Worm (Caenorhabditis elegans) whole organism, young adult: ENCODE results near the gene lipl-7.

Source experiments
- C06A6.2 ChIP-seq: fragments of 200-800 bp; sonication (Bioruptor generic); conservative IDR thresholded peaks from 2 replicates; pipeline ENCODE4 v1.3.6; 2022; ENCODE audit warnings: missing genetic modification characterization, missing compliant biosample characterization
- F10E7.11 ChIP-seq: sonication (generic microtip); optimal IDR thresholded peaks from 2 replicates; lab custom pipeline; 2017; ENCODE audit warnings: mild to moderate bottlenecking, missing genetic modification characterization, moderate library complexity, missing compliant biosample characterization
- ama-1 ChIP-seq, 3 experiments: fragments of 150-350 bp in 1 of 3; sonication (generic microtip) in 2 of 3; optimal IDR thresholded peaks; 2 replicates each; lab custom pipeline; 2014 to 2018; ENCODE audit warnings: missing biosample characterization in 2 of 3, missing genetic modification characterization in 2 of 3, missing genetic modification reagents in 2 of 3
- aptf-3 ChIP-seq: fragments of 200-800 bp; sonication (Bioruptor generic); IDR thresholded peaks from 2 replicates; pipeline ENCODE4 v1.3.6; 2022; ENCODE audit warnings: missing genetic modification characterization, missing compliant biosample characterization
- atf-7 ChIP-seq: sonication (generic microtip); optimal IDR thresholded peaks from 2 replicates; lab custom pipeline; 2017; ENCODE audit warnings: mild to moderate bottlenecking, missing genetic modification characterization, missing compliant biosample characterization
- attf-6 ChIP-seq: fragments of 200-800 bp; sonication (Bioruptor generic); IDR thresholded peaks from 2 replicates; pipeline ENCODE4 v1.3.6; 2022; ENCODE audit warnings: missing genetic modification reagents, missing genetic modification characterization, missing compliant biosample characterization
- cebp-2 ChIP-seq: fragments of 200-800 bp; sonication (Bioruptor generic); IDR thresholded peaks from 2 replicates; pipeline ENCODE4 v1.3.6; 2022; ENCODE audit warnings: missing genetic modification characterization, missing compliant biosample characterization
- chd-7 ChIP-seq: sonication (generic microtip); optimal IDR thresholded peaks from 2 replicates; lab custom pipeline; 2016; ENCODE audit warnings: mild to moderate bottlenecking, missing genetic modification characterization, moderate library complexity, missing compliant biosample characterization
- nhr-27 ChIP-seq: fragments of 200-800 bp; sonication (Bioruptor generic); optimal IDR thresholded peaks from 2 replicates; lab custom pipeline; 2018; ENCODE audit warnings: mild to moderate bottlenecking, missing genetic modification characterization, moderate library complexity, missing compliant biosample characterization
- pha-4 ChIP-seq: fragments of 150-350 bp; sonication (generic microtip); optimal IDR thresholded peaks from 2 replicates; lab custom pipeline; 2014; ENCODE audit warnings: missing biosample characterization, missing genetic modification reagents, missing genetic modification characterization
- snpc-4 ChIP-seq, 5 experiments: fragments of 150-350 bp in 1 of 5; sonication (generic microtip) in 4 of 5; optimal IDR thresholded peaks; 2 replicates each; lab custom pipeline; 2014 to 2018; ENCODE audit warnings: missing genetic modification characterization in 5 of 5, missing biosample characterization in 3 of 5, antibody characterized with exemption in 2 of 5, mild to moderate bottlenecking in 2 of 5, missing compliant biosample characterization in 2 of 5, missing genotype in 2 of 5, moderate library complexity in 2 of 5, missing genetic modification reagents in 1 of 5
- sptf-2 ChIP-seq: fragments of 200-800 bp; sonication (Bioruptor generic); optimal IDR thresholded peaks from 2 replicates; lab custom pipeline; 2018; ENCODE audit warnings: mild to moderate bottlenecking, missing genetic modification characterization, missing compliant biosample characterization
- unc-62 ChIP-seq: fragments of 150-350 bp; optimal IDR thresholded peaks from 2 replicates; lab custom pipeline; 2014; ENCODE audit warnings: missing biosample characterization, missing genetic modification reagents, missing genetic modification characterization
- ztf-3 ChIP-seq: fragments of 200-800 bp; sonication (Bioruptor generic); optimal IDR thresholded peaks from 2 replicates; lab custom pipeline; 2018; ENCODE audit warnings: mild to moderate bottlenecking, missing genetic modification characterization, missing compliant biosample characterization

DNA sequence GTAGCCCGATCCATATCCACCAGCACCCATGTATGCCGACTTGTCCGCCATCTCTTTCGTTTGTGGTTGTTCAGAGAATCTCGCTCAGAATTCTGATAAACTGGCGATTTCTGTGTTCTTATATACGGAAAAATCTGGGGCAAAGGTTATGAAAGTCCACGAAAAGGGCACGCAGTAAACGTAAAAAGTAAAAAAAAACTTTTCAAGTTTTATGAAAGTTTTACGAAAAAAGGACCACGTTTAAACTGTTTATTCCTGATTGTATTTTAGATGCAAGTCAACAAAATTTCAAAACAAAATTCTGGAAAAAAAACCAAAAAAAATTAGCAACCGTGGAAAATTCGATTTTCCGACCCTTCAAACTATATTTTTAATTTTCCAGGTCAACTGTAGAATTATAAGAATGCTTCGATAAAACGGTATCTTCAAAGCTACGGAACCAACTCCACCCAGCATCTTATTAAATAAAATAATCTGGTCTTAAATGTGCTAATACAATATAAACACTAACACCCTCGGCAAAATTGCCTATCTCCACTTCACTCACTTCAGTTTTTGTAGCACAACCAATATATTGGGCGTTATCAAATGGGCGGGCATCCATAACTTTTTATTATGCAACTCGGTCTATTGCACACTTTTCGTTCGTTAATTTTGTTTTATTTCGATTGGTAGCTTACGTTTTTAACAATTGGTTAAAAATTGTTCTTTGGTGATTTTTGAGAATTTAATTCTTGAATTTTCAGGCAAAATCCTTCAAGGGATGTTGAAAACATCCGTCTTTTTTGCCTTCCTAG is 27.7 kb upstream of the lipl-7 start, which contains the start of the genes nspd-7 and Y43C5A.2:
- TF ChIP-seq C06A6.2 (GFP tag; lab: Robert Waterston, UW), result no peak
- no peak for TF ChIP-seq nhr-27 (tag; lab: Kevin White, UChicago)
- TF ChIP-seq chd-7, result no peak
- TF ChIP-seq sptf-2, result no peak
- TF ChIP-seq F10E7.11 (tag; lab: Kevin White, UChicago), result no peak
- TF ChIP-seq snpc-4 (GFP tag; optimal IDR thresholded peaks at IDR 0.05; lab: Kevin White, UChicago), result no peak
- TF ChIP-seq snpc-4 (tag; optimal IDR thresholded peaks at IDR 0.05; lab: Kevin White, UChicago), result no peak
- TF ChIP-seq aptf-3 (GFP tag; lab: Robert Waterston, UW), result no peak
- no peak for TF ChIP-seq pha-4 (tag; lab: Kevin White, UChicago)
- no peak for TF ChIP-seq ztf-3 (GFP tag; lab: Kevin White, UChicago)
- no peak for TF ChIP-seq cebp-2 (GFP tag; lab: Robert Waterston, UW)
- no peak for TF ChIP-seq atf-7
- TF ChIP-seq attf-6 (GFP tag; lab: Robert Waterston, UW), result no peak
- TF ChIP-seq unc-62 (GFP tag; lab: Kevin White, UChicago), result no peak
- TF ChIP-seq ama-1 (optimal IDR thresholded peaks at IDR 0.05; lab: Kevin White, UChicago), result no peak
- no peak for TF ChIP-seq ama-1 (GFP tag; optimal IDR thresholded peaks at IDR 0.05; lab: Kevin White, UChicago)
